Fruit fly (Drosophila melanogaster) whole organism, prepupa: ENCODE measurements around the gene CG33630.

Source experiments
- Blimp-1 ChIP-seq: fragments of 200-800 bp; sonication (Bioruptor generic); optimal IDR thresholded peaks from 3 replicates; lab custom pipeline; 2017; ENCODE audit warnings: missing biosample characterization, missing genetic modification characterization, mild to moderate bottlenecking, moderate library complexity, missing genetic modification reagents
- CG10631 ChIP-seq: fragments of 200-800 bp; sonication (Bioruptor generic); optimal IDR thresholded peaks from 2 replicates; lab custom pipeline; 2016; ENCODE audit warnings: missing biosample characterization, missing genetic modification characterization
- CG10669 ChIP-seq: fragments of 200-800 bp; sonication (Bioruptor generic); optimal IDR thresholded peaks from 3 replicates; lab custom pipeline; 2018; ENCODE audit warnings: missing biosample characterization, mild to moderate bottlenecking, missing genetic modification characterization, moderate library complexity
- CG11294 ChIP-seq: fragments of 200-800 bp; sonication (Bioruptor generic); IDR thresholded peaks from 2 replicates; pipeline ENCODE4 v1.3.6; 2022; ENCODE audit warnings: missing biosample characterization, missing genetic modification characterization
- CG11902 ChIP-seq: fragments of 200-800 bp; sonication (Bioruptor generic); optimal IDR thresholded peaks from 3 replicates; lab custom pipeline; 2016; ENCODE audit warnings: missing biosample characterization, missing genetic modification characterization
- CG1621 ChIP-seq: fragments of 200-800 bp; sonication (Bioruptor generic); optimal IDR thresholded peaks from 3 replicates; lab custom pipeline; 2018; ENCODE audit warnings: missing biosample characterization, mild to moderate bottlenecking, missing genetic modification characterization
- CG16779 ChIP-seq: fragments of 200-800 bp; sonication (Bioruptor generic); optimal IDR thresholded peaks from 3 replicates; lab custom pipeline; 2017; ENCODE audit warnings: missing biosample characterization, mild to moderate bottlenecking, missing genetic modification characterization
- CG3032 ChIP-seq: fragments of 200-800 bp; optimal IDR thresholded peaks from 2 replicates; lab custom pipeline; 2019; ENCODE audit warnings: missing biosample characterization, mild to moderate bottlenecking, missing genetic modification characterization, moderate library complexity
- CG31627 ChIP-seq: fragments of 200-800 bp; sonication (Bioruptor generic); optimal IDR thresholded peaks from 3 replicates; lab custom pipeline; 2016; ENCODE audit warnings: missing biosample characterization, missing genetic modification characterization
- CG34406 ChIP-seq: fragments of 200-800 bp; sonication (Bioruptor generic); optimal IDR thresholded peaks from 3 replicates; lab custom pipeline; 2016; ENCODE audit warnings: missing biosample characterization, missing genetic modification characterization
- CG3919 ChIP-seq: fragments of 200-800 bp; sonication (Bioruptor generic); optimal IDR thresholded peaks from 3 replicates; lab custom pipeline; 2016; ENCODE audit warnings: missing biosample characterization, missing genetic modification characterization
- CG4318 ChIP-seq: fragments of 200-800 bp; sonication (Bioruptor generic); optimal IDR thresholded peaks from 3 replicates; lab custom pipeline; 2017; ENCODE audit warnings: missing biosample characterization, mild to moderate bottlenecking, missing genetic modification characterization
- CG6276 ChIP-seq: fragments of 200-800 bp; sonication (Bioruptor generic); optimal IDR thresholded peaks from 2 replicates; lab custom pipeline; 2017; ENCODE audit warnings: missing biosample characterization, mild to moderate bottlenecking, missing genetic modification characterization
- CG6792 ChIP-seq: fragments of 200-800 bp; sonication (Bioruptor generic); optimal IDR thresholded peaks from 3 replicates; lab custom pipeline; 2016; ENCODE audit warnings: missing biosample characterization, missing genetic modification characterization
- CG6808 ChIP-seq: fragments of 200-800 bp; sonication (Bioruptor generic); optimal IDR thresholded peaks from 3 replicates; lab custom pipeline; 2017; ENCODE audit warnings: missing biosample characterization, missing genetic modification characterization, mild to moderate bottlenecking, moderate library complexity, missing genetic modification reagents
- CG6854 ChIP-seq: fragments of 200-800 bp; sonication (Bioruptor generic); optimal IDR thresholded peaks from 2 replicates; lab custom pipeline; 2017; ENCODE audit warnings: missing biosample characterization, mild to moderate bottlenecking, missing genetic modification characterization
- CG7368 ChIP-seq: fragments of 200-800 bp; sonication (Bioruptor generic); optimal IDR thresholded peaks from 3 replicates; lab custom pipeline; 2016; ENCODE audit warnings: missing biosample characterization, missing genetic modification characterization
- CG8119 ChIP-seq: fragments of 200-800 bp; sonication (Bioruptor generic); IDR thresholded peaks from 3 replicates; pipeline ENCODE4 v1.3.6; 2022; ENCODE audit warnings: missing biosample characterization, missing genetic modification characterization
- CG8319 ChIP-seq: fragments of 200-800 bp; sonication (Bioruptor generic); optimal IDR thresholded peaks from 3 replicates; lab custom pipeline; 2016; ENCODE audit warnings: missing biosample characterization, missing genetic modification characterization
- CG9139 ChIP-seq: fragments of 200-800 bp; sonication (Bioruptor generic); optimal IDR thresholded peaks from 3 replicates; lab custom pipeline; 2017; ENCODE audit warnings: missing biosample characterization, mild to moderate bottlenecking, missing genetic modification characterization
- Eip78C ChIP-seq: fragments of 200-800 bp; sonication (Bioruptor generic); peaks from one replicate; lab custom pipeline; 2016; ENCODE audit warnings: missing biosample characterization, missing genetic modification characterization
- Ets96B ChIP-seq: fragments of 200-800 bp; optimal IDR thresholded peaks from 2 replicates; lab custom pipeline; 2019; ENCODE audit warnings: missing biosample characterization, mild to moderate bottlenecking, missing genetic modification characterization, moderate library complexity
- Gug ChIP-seq: fragments of 200-800 bp; sonication (Bioruptor generic); IDR thresholded peaks from 2 replicates; pipeline ENCODE4 v1.3.6; 2022; ENCODE audit warnings: missing biosample characterization, missing genetic modification characterization
- Hr38 ChIP-seq: sonication (Bioruptor generic); optimal IDR thresholded peaks from 2 replicates; lab custom pipeline; 2016; ENCODE audit warnings: missing biosample characterization, missing genetic modification characterization
- Hr39 ChIP-seq: fragments of 200-800 bp; sonication (Bioruptor generic); optimal IDR thresholded peaks from 2 replicates; lab custom pipeline; 2016; ENCODE audit warnings: missing biosample characterization, missing genetic modification characterization
- Hr4 ChIP-seq: fragments of 200-800 bp; sonication (Bioruptor generic); optimal IDR thresholded peaks from 3 replicates; lab custom pipeline; 2016; ENCODE audit warnings: missing biosample characterization, missing genetic modification characterization
- Met ChIP-seq: fragments of 200-800 bp; sonication (Bioruptor generic); optimal IDR thresholded peaks from 3 replicates; lab custom pipeline; 2016; ENCODE audit warnings: missing biosample characterization, missing genetic modification characterization
- OdsH ChIP-seq: fragments of 200-800 bp; sonication (Bioruptor generic); optimal IDR thresholded peaks from 3 replicates; lab custom pipeline; 2016; ENCODE audit warnings: missing biosample characterization, missing genetic modification characterization
- Smox ChIP-seq: fragments of 200-800 bp; sonication (Bioruptor generic); optimal IDR thresholded peaks from 3 replicates; lab custom pipeline; 2016; ENCODE audit warnings: missing biosample characterization, missing genetic modification characterization
- Sox102F ChIP-seq: fragments of 200-800 bp; sonication (Bioruptor generic); optimal IDR thresholded peaks from 2 replicates; lab custom pipeline; 2016; ENCODE audit warnings: missing biosample characterization, mild to moderate bottlenecking, missing genetic modification characterization
- Sox14 ChIP-seq: fragments of 200-800 bp; sonication (Bioruptor generic); optimal IDR thresholded peaks from 3 replicates; lab custom pipeline; 2016; ENCODE audit warnings: missing biosample characterization, missing genetic modification characterization
- achi ChIP-seq: fragments of 200-800 bp; sonication (Bioruptor generic); optimal IDR thresholded peaks from 3 replicates; lab custom pipeline; 2016; ENCODE audit warnings: missing biosample characterization, missing genetic modification characterization
- acj6 ChIP-seq: fragments of 200-800 bp; sonication (Bioruptor generic); optimal IDR thresholded peaks from 3 replicates; lab custom pipeline; 2016; ENCODE audit warnings: missing biosample characterization, missing genetic modification characterization
- cyc ChIP-seq: fragments of 200-800 bp; sonication (Bioruptor generic); optimal IDR thresholded peaks from 3 replicates; lab custom pipeline; 2016; ENCODE audit warnings: missing biosample characterization, missing genetic modification characterization
- dsx ChIP-seq: fragments of 200-800 bp; optimal IDR thresholded peaks from 3 replicates; lab custom pipeline; 2019; ENCODE audit warnings: missing biosample characterization, mild to moderate bottlenecking, missing genetic modification characterization, moderate library complexity; ENCODE audit not compliant: poor library complexity, severe bottlenecking
- eg ChIP-seq: fragments of 200-800 bp; sonication (Bioruptor generic); IDR thresholded peaks from 3 replicates; pipeline ENCODE4 v1.3.6; 2022; ENCODE audit warnings: missing biosample characterization, missing genetic modification characterization
- esn ChIP-seq: fragments of 200-800 bp; sonication (Bioruptor generic); optimal IDR thresholded peaks from 2 replicates; lab custom pipeline; 2016; ENCODE audit warnings: missing biosample characterization, mild to moderate bottlenecking, missing genetic modification characterization, moderate library complexity
- fd59A ChIP-seq: fragments of 200-800 bp; sonication (Bioruptor generic); optimal IDR thresholded peaks from 2 replicates; lab custom pipeline; 2017; ENCODE audit warnings: missing biosample characterization, mild to moderate bottlenecking, missing genetic modification characterization, missing genetic modification reagents
- fkh ChIP-seq: fragments of 200-800 bp; sonication (Bioruptor generic); optimal IDR thresholded peaks from 3 replicates; lab custom pipeline; 2017; ENCODE audit warnings: missing biosample characterization, mild to moderate bottlenecking, missing genetic modification characterization, moderate library complexity
- pdm3 ChIP-seq: fragments of 200-800 bp; sonication (Bioruptor generic); optimal IDR thresholded peaks from 3 replicates; lab custom pipeline; 2016; ENCODE audit warnings: missing biosample characterization, missing genetic modification characterization
- salr ChIP-seq, 2 experiments: fragments of 200-800 bp; sonication (Bioruptor generic); optimal IDR thresholded peaks; 3 replicates each; lab custom pipeline; 2016 to 2018; ENCODE audit warnings: missing biosample characterization in 2 of 2, missing genetic modification characterization in 2 of 2, mild to moderate bottlenecking in 1 of 2
- spab ChIP-seq: fragments of 200-800 bp; sonication (Bioruptor generic); optimal IDR thresholded peaks from 2 replicates; lab custom pipeline; 2017; ENCODE audit warnings: missing biosample characterization, mild to moderate bottlenecking, missing genetic modification characterization, missing genetic modification reagents
- ss ChIP-seq, 2 experiments: fragments of 200-800 bp; sonication (Bioruptor generic); optimal IDR thresholded peaks; 2 replicates in 1 of 2; 3 replicates in 1 of 2; lab custom pipeline; 2017 to 2018; ENCODE audit warnings: mild to moderate bottlenecking in 2 of 2, missing biosample characterization in 2 of 2, missing genetic modification characterization in 2 of 2, moderate library complexity in 1 of 2
- svp ChIP-seq: fragments of 200-800 bp; sonication (Bioruptor generic); peaks from one replicate; lab custom pipeline; 2016; ENCODE audit warnings: missing biosample characterization, missing genetic modification characterization
- topi ChIP-seq: fragments of 200-800 bp; sonication (Bioruptor generic); optimal IDR thresholded peaks from 3 replicates; lab custom pipeline; 2016; ENCODE audit warnings: missing biosample characterization, missing genetic modification characterization
- vri ChIP-seq: fragments of 200-800 bp; sonication (Bioruptor generic); optimal IDR thresholded peaks from 3 replicates; lab custom pipeline; 2016; ENCODE audit warnings: missing biosample characterization, mild to moderate bottlenecking, missing genetic modification characterization

The CG33630 gene

dm6 chr3R:10087206-10087927 is 24.9 kb downstream of the CG33630 start (continued):
- TF ChIP-seq cyc (GFP tag; lab: Kevin White, UChicago) (peak; percentile 85), fkh (GFP tag; lab: Kevin White, UChicago) (peak; percentile 79), fd59A (GFP tag; lab: Kevin White, UChicago) (peak; percentile 90), Met (GFP tag; lab: Kevin White, UChicago) (peak; percentile 86), CG7368 (GFP tag; lab: Kevin White, UChicago) (peak; percentile 91), CG6854 (no peak), Sox102F (GFP tag; lab: Kevin White, UChicago) (peak; percentile 81), CG11902 (GFP tag; lab: Kevin White, UChicago) (peak; percentile 85), CG9139 (GFP tag; lab: Kevin White, UChicago) (peak; percentile 77)
- TF ChIP-seq, all 60 proteins: peak for 58

- no peak for TF ChIP-seq CG6276
- TF ChIP-seq CG8119 (GFP tag; lab: Robert Waterston, UW), result no peak; the same call in 1 of the 3 replicates
- peak; percentile 27 for TF ChIP-seq dsx (GFP tag; lab: Kevin White, UChicago)
- TF ChIP-seq CG8319, result no peak
- TF ChIP-seq esn, result no peak
- no peak for TF ChIP-seq Smox
- peak; percentile 17 to 41 for TF ChIP-seq ss (GFP tag; optimal IDR thresholded peaks at IDR 0.05; lab: Kevin White, UChicago)
- TF ChIP-seq CG31627 (GFP tag; lab: Kevin White, UChicago), result no peak
- peak; percentile 14 for TF ChIP-seq Sox102F (GFP tag; lab: Kevin White, UChicago)
- no peak for TF ChIP-seq Hr4 (GFP tag; lab: Kevin White, UChicago)
- peak; percentile 82 for TF ChIP-seq vri (GFP tag; lab: Kevin White, UChicago)
- no peak for TF ChIP-seq CG1621 (tag; lab: Kevin White, UChicago)
- TF ChIP-seq topi (GFP tag; lab: Kevin White, UChicago), result no peak
- peak; percentile 47 for TF ChIP-seq CG6854
- TF ChIP-seq spab (GFP tag; lab: Kevin White, UChicago), result no peak
- TF ChIP-seq Met (GFP tag; lab: Kevin White, UChicago), result no peak
- TF ChIP-seq Hr39 (GFP tag; lab: Kevin White, UChicago), result no peak
- TF ChIP-seq Ets96B, result no peak
- no peak for TF ChIP-seq CG6792 (GFP tag; lab: Kevin White, UChicago)
- TF ChIP-seq Hr38 (GFP tag; lab: Kevin White, UChicago), result no peak
- no peak for TF ChIP-seq OdsH (GFP tag; lab: Kevin White, UChicago)
- peak; percentile 38 for TF ChIP-seq Eip78C (GFP tag; lab: Kevin White, UChicago)
- no peak for TF ChIP-seq CG4318 (GFP tag; lab: Kevin White, UChicago)
- TF ChIP-seq cyc (GFP tag; lab: Kevin White, UChicago), result no peak
- no peak for TF ChIP-seq Gug (GFP tag; lab: Robert Waterston, UW)
- TF ChIP-seq CG11294 (GFP tag; lab: Robert Waterston, UW), result no peak
- TF ChIP-seq svp, result peak; percentile 39
- TF ChIP-seq Blimp-1 (GFP tag; lab: Kevin White, UChicago), result peak; percentile 75
- TF ChIP-seq CG7368 (GFP tag; lab: Kevin White, UChicago), result peak; percentile 6
- TF ChIP-seq fkh (GFP tag; lab: Kevin White, UChicago), result no peak
- TF ChIP-seq CG3919 (GFP tag; lab: Kevin White, UChicago), result no peak
- no peak for TF ChIP-seq CG10669
- TF ChIP-seq salr (GFP tag; optimal IDR thresholded peaks at IDR 0.05; lab: Kevin White, UChicago), result no peak
- no peak for TF ChIP-seq CG34406
- TF ChIP-seq CG16779, result peak; percentile 33
- no peak for TF ChIP-seq CG6808 (GFP tag; lab: Kevin White, UChicago)
- no peak for TF ChIP-seq CG9139 (GFP tag; lab: Kevin White, UChicago)
- TF ChIP-seq CG10631 (GFP tag; lab: Kevin White, UChicago), result no peak
- no peak for TF ChIP-seq CG11902 (GFP tag; lab: Kevin White, UChicago)
- TF ChIP-seq Sox14, result peak; percentile 55
- no peak for TF ChIP-seq achi
- no peak for TF ChIP-seq pdm3 (GFP tag; lab: Kevin White, UChicago)
- 0 out of 3 replicates have a peak, but pooled peaks have one; percentile 30 for TF ChIP-seq eg (GFP tag; lab: Robert Waterston, UW)
- TF ChIP-seq acj6 (GFP tag; lab: Kevin White, UChicago), result no peak
- TF ChIP-seq fd59A (GFP tag; lab: Kevin White, UChicago), result no peak
- TF ChIP-seq CG3032 (tag; lab: Kevin White, UChicago), result no peak
Observed at dm6 chr3R:10089171-10089664, 26.8 kb downstream of the CG33630 start.
